Fruit fly (Drosophila melanogaster) whole organism, embryonic: ENCODE measurements around the gene CG16753.
A peak's percentile ranks its signal among the peaks of the same experiment; 100 is the strongest.

ENCODE experiments used
- B-H1 ChIP-seq: fragments of 200-800 bp; sonication (Bioruptor generic); IDR thresholded peaks from 3 replicates; pipeline ENCODE4 v1.3.6; 2022; ENCODE audit warnings: missing biosample characterization, missing genetic modification characterization
- CG10147 ChIP-seq: fragments of 200-800 bp; sonication (Bioruptor generic); optimal IDR thresholded peaks from 2 replicates; lab custom pipeline; 2019; ENCODE audit warnings: missing biosample characterization, mild to moderate bottlenecking, missing genetic modification characterization, moderate library complexity
- CG11456 ChIP-seq: fragments of 200-800 bp; sonication (Bioruptor generic); IDR thresholded peaks from 3 replicates; pipeline ENCODE4 v1.3.6; 2022; ENCODE audit warnings: missing biosample characterization, missing genetic modification characterization
- CG11723 ChIP-seq: fragments of 200-800 bp; sonication (Bioruptor generic); optimal IDR thresholded peaks from 2 replicates; lab custom pipeline; 2017; ENCODE audit warnings: missing biosample characterization, mild to moderate bottlenecking, missing genetic modification characterization
- CG12299 ChIP-seq: fragments of 200-800 bp; sonication (Bioruptor generic); optimal IDR thresholded peaks from 2 replicates; lab custom pipeline; 2018; ENCODE audit warnings: missing biosample characterization, mild to moderate bottlenecking, missing genetic modification characterization
- CG17361 ChIP-seq: fragments of 200-800 bp; sonication (Bioruptor generic); IDR thresholded peaks from 3 replicates; pipeline ENCODE4 v1.3.6; 2022; ENCODE audit warnings: missing biosample characterization, missing genetic modification characterization
- CG17568 ChIP-seq: fragments of 200-800 bp; sonication (Bioruptor generic); optimal IDR thresholded peaks from 2 replicates; lab custom pipeline; 2018; ENCODE audit warnings: missing biosample characterization, mild to moderate bottlenecking, missing genetic modification characterization, moderate library complexity
- CG17912 ChIP-seq: fragments of 200-800 bp; sonication (Bioruptor generic); optimal IDR thresholded peaks from 2 replicates; lab custom pipeline; 2018; ENCODE audit warnings: missing biosample characterization, mild to moderate bottlenecking, missing genetic modification characterization
- CG1792 ChIP-seq: fragments of 200-800 bp; sonication (Bioruptor generic); optimal IDR thresholded peaks from 2 replicates; lab custom pipeline; 2016; ENCODE audit warnings: missing biosample characterization, missing genetic modification characterization
- CG2199 ChIP-seq: fragments of 200-800 bp; sonication (Bioruptor generic); IDR thresholded peaks from 3 replicates; pipeline ENCODE4 v1.3.6; 2022; ENCODE audit warnings: missing biosample characterization, missing genetic modification characterization
- CG3407 ChIP-seq: fragments of 200-800 bp; sonication (Bioruptor generic); optimal IDR thresholded peaks from 2 replicates; lab custom pipeline; 2018; ENCODE audit warnings: missing biosample characterization, mild to moderate bottlenecking, missing genetic modification characterization
- CG4282 ChIP-seq: fragments of 200-800 bp; sonication (Bioruptor generic); optimal IDR thresholded peaks from 2 replicates; lab custom pipeline; 2016; ENCODE audit warnings: missing biosample characterization, missing genetic modification characterization
- CG9876 ChIP-seq: fragments of 200-800 bp; sonication (Bioruptor generic); optimal IDR thresholded peaks from 2 replicates; lab custom pipeline; 2016; ENCODE audit warnings: missing biosample characterization, missing genetic modification characterization
- CTCF ChIP-seq: fragments of 200-800 bp; sonication (Bioruptor generic); optimal IDR thresholded peaks from 2 replicates; lab custom pipeline; 2017; ENCODE audit warnings: missing biosample characterization, mild to moderate bottlenecking, missing genetic modification characterization, moderate library complexity
- CoRest ChIP-seq: fragments of 200-800 bp; sonication (Bioruptor generic); optimal IDR thresholded peaks from 3 replicates; lab custom pipeline; 2018; ENCODE audit warnings: missing biosample characterization, mild to moderate bottlenecking, missing genetic modification characterization, moderate library complexity
- D ChIP-seq, 2 experiments: fragments of 200-800 bp in 1 of 2; fragments of >200 bp in 1 of 2; sonication (Bioruptor generic) in 1 of 2; optimal IDR thresholded peaks; 2 replicates in 1 of 2; 3 replicates in 1 of 2; lab custom pipeline; 2017; ENCODE audit warnings: mild to moderate bottlenecking in 1 of 2, missing biosample characterization in 1 of 2, missing genetic modification characterization in 1 of 2, missing genetic modification reagents in 1 of 2
- D19A ChIP-seq: fragments of 200-800 bp; optimal IDR thresholded peaks from 3 replicates; lab custom pipeline; 2019; ENCODE audit warnings: missing biosample characterization, mild to moderate bottlenecking, missing genetic modification characterization, moderate library complexity
- Dad ChIP-seq: fragments of 200-800 bp; sonication (Bioruptor generic); optimal IDR thresholded peaks from 3 replicates; lab custom pipeline; 2016; ENCODE audit warnings: missing biosample characterization, missing genetic modification characterization
- Elba2 ChIP-seq: fragments of 200-800 bp; sonication (Bioruptor generic); optimal IDR thresholded peaks from 3 replicates; lab custom pipeline; 2016; ENCODE audit warnings: missing biosample characterization, missing genetic modification characterization
- H2.0 ChIP-seq: fragments of 200-800 bp; sonication (Bioruptor generic); IDR thresholded peaks from 2 replicates; pipeline ENCODE4 v1.3.6; 2022; ENCODE audit warnings: missing biosample characterization, missing genetic modification characterization
- Hmr ChIP-seq: fragments of 200-800 bp; sonication (Bioruptor generic); optimal IDR thresholded peaks from 3 replicates; lab custom pipeline; 2017; ENCODE audit warnings: mild to moderate bottlenecking, missing biosample characterization, missing genetic modification reagents, missing genetic modification characterization
- Hmx ChIP-seq: fragments of 200-800 bp; sonication (Bioruptor generic); optimal IDR thresholded peaks from 2 replicates; lab custom pipeline; 2016; ENCODE audit warnings: missing biosample characterization, missing genetic modification characterization
- MTF-1 ChIP-seq: fragments of 200-800 bp; sonication (Bioruptor generic); optimal IDR thresholded peaks from 2 replicates; lab custom pipeline; 2018; ENCODE audit warnings: missing biosample characterization, mild to moderate bottlenecking, missing genetic modification characterization, borderline replicate concordance
- Ravus ChIP-seq: fragments of 200-800 bp; sonication (Bioruptor generic); IDR thresholded peaks from 2 replicates; pipeline ENCODE4 v1.3.6; 2022; ENCODE audit warnings: missing biosample characterization, missing genetic modification characterization
- Rfx ChIP-seq: fragments of 200-800 bp; sonication (Bioruptor generic); IDR thresholded peaks from 2 replicates; pipeline ENCODE4 v1.3.6; 2022; ENCODE audit warnings: missing biosample characterization, missing genetic modification characterization
- Six4 ChIP-seq: fragments of 200-800 bp; sonication (Bioruptor generic); optimal IDR thresholded peaks from 2 replicates; lab custom pipeline; 2016; ENCODE audit warnings: missing biosample characterization, missing genetic modification characterization
- Sox102F ChIP-seq: fragments of 200-800 bp; sonication (Bioruptor generic); optimal IDR thresholded peaks from 2 replicates; lab custom pipeline; 2018; ENCODE audit warnings: missing biosample characterization, mild to moderate bottlenecking, missing genetic modification characterization, moderate library complexity
- Sry-β ChIP-seq: fragments of 200-800 bp; sonication (Bioruptor generic); optimal IDR thresholded peaks from 2 replicates; lab custom pipeline; 2018; ENCODE audit warnings: missing biosample characterization, mild to moderate bottlenecking, missing genetic modification characterization, moderate library complexity
- ab ChIP-seq: fragments of 200-800 bp; sonication (Bioruptor generic); optimal IDR thresholded peaks from 2 replicates; lab custom pipeline; 2016; ENCODE audit warnings: missing biosample characterization, missing genetic modification characterization
- ase ChIP-seq: fragments of 200-800 bp; sonication (Bioruptor generic); IDR thresholded peaks from 3 replicates; pipeline ENCODE4 v1.3.6; 2022; ENCODE audit warnings: missing biosample characterization, missing genetic modification characterization
- bab2 ChIP-seq: fragments of 200-800 bp; sonication (Bioruptor generic); optimal IDR thresholded peaks from 2 replicates; lab custom pipeline; 2016; ENCODE audit warnings: missing biosample characterization, missing genetic modification characterization
- da ChIP-seq: fragments of 200-800 bp; sonication (Bioruptor generic); optimal IDR thresholded peaks from 2 replicates; lab custom pipeline; 2016; ENCODE audit warnings: missing biosample characterization, missing genetic modification characterization
- dati ChIP-seq: fragments of 200-800 bp; sonication (Bioruptor generic); IDR thresholded peaks from 2 replicates; pipeline ENCODE4 v1.3.6; 2022; ENCODE audit warnings: missing biosample characterization, missing genetic modification characterization
- ems ChIP-seq: fragments of 200-800 bp; sonication (Bioruptor generic); optimal IDR thresholded peaks from 3 replicates; lab custom pipeline; 2016; ENCODE audit warnings: missing biosample characterization, missing genetic modification characterization
- gcm2 ChIP-seq: fragments of 200-800 bp; sonication (Bioruptor generic); optimal IDR thresholded peaks from 2 replicates; lab custom pipeline; 2016; ENCODE audit warnings: missing biosample characterization, missing genetic modification characterization
- ken ChIP-seq: fragments of 200-800 bp; sonication (Bioruptor generic); IDR thresholded peaks from 3 replicates; pipeline ENCODE4 v1.3.6; 2022; ENCODE audit warnings: missing biosample characterization, missing genetic modification characterization
- klu ChIP-seq: fragments of 200-800 bp; sonication (Bioruptor generic); IDR thresholded peaks from 2 replicates; pipeline ENCODE4 v1.3.6; 2022; ENCODE audit warnings: missing biosample characterization, missing genetic modification characterization
- nerfin-1 ChIP-seq: fragments of 200-800 bp; sonication (Bioruptor generic); optimal IDR thresholded peaks from 3 replicates; lab custom pipeline; 2019; ENCODE audit warnings: missing biosample characterization, mild to moderate bottlenecking, missing genetic modification characterization, moderate library complexity
- onecut ChIP-seq: fragments of 200-800 bp; sonication (Bioruptor generic); IDR thresholded peaks from 2 replicates; pipeline ENCODE4 v1.3.6; 2022; ENCODE audit warnings: missing biosample characterization, missing genetic modification characterization
- psq ChIP-seq: fragments of 200-800 bp; sonication (Bioruptor generic); optimal IDR thresholded peaks from 2 replicates; lab custom pipeline; 2017; ENCODE audit warnings: missing biosample characterization, missing genetic modification characterization
- row ChIP-seq: fragments of 200-800 bp; sonication (Bioruptor generic); IDR thresholded peaks from 3 replicates; pipeline ENCODE4 v1.3.6; 2022; ENCODE audit warnings: missing biosample characterization, missing genetic modification characterization
- sc ChIP-seq, 3 experiments: fragments of >200 bp in 2 of 3; fragments of 200-800 bp in 1 of 3; sonication (Bioruptor generic) in 1 of 3; optimal IDR thresholded peaks; 2 replicates in 2 of 3; 3 replicates in 1 of 3; lab custom pipeline; 2017; ENCODE audit warnings: mild to moderate bottlenecking in 1 of 3, missing biosample characterization in 1 of 3, missing genetic modification characterization in 1 of 3, missing genetic modification reagents in 1 of 3
- schlank ChIP-seq: fragments of 200-800 bp; sonication (Bioruptor generic); optimal IDR thresholded peaks from 2 replicates; lab custom pipeline; 2018; ENCODE audit warnings: missing biosample characterization, mild to moderate bottlenecking, missing genetic modification characterization
- stwl ChIP-seq: fragments of 200-800 bp; sonication (Bioruptor generic); optimal IDR thresholded peaks from 3 replicates; lab custom pipeline; 2018; ENCODE audit warnings: missing biosample characterization, mild to moderate bottlenecking, missing genetic modification characterization, moderate library complexity
- wdn ChIP-seq: fragments of 200-800 bp; sonication (Bioruptor generic); IDR thresholded peaks from 2 replicates; pipeline ENCODE4 v1.3.6; 2022; ENCODE audit warnings: missing biosample characterization, missing genetic modification characterization
- yki ChIP-seq: fragments of >200 bp; optimal IDR thresholded peaks from 3 replicates; lab custom pipeline; 2018
- z ChIP-seq: fragments of 200-800 bp; sonication (Bioruptor generic); IDR thresholded peaks from 3 replicates; pipeline ENCODE4 v1.3.6; 2022; ENCODE audit warnings: missing biosample characterization, missing genetic modification characterization
- zfh1 ChIP-seq: fragments of 200-800 bp; sonication (Bioruptor generic); IDR thresholded peaks from 3 replicates; pipeline ENCODE4 v1.3.6; 2022; ENCODE audit warnings: missing biosample characterization, missing genetic modification characterization
- zfh2 ChIP-seq: fragments of 200-800 bp; sonication (Bioruptor generic); optimal IDR thresholded peaks from 2 replicates; lab custom pipeline; 2016; ENCODE audit warnings: missing biosample characterization, missing genetic modification characterization

CG16753 gene

dm6 chr3L:3060054-3060979 is 5.4 kb downstream of the CG16753 start (continued):
- TF ChIP-seq Hmx (GFP tag; lab: Kevin White, UChicago) (peak; percentile 96), ems (GFP tag; lab: Kevin White, UChicago) (peak; percentile 99), dati (GFP tag; lab: Robert Waterston, UW) (peak; percentile 97), ase (GFP tag; lab: Robert Waterston, UW) (peak; percentile 99), Sox102F (peak; percentile 99), zfh1 (GFP tag; lab: Robert Waterston, UW) (peak; percentile 99), klu (GFP tag; lab: Robert Waterston, UW) (peak; percentile 98), CG10147 (GFP tag; lab: Kevin White, UChicago) (peak; percentile 93), sc (optimal IDR thresholded peaks at IDR 0.05; lab: Kevin White, UChicago) (no peak), sc (GFP tag; optimal IDR thresholded peaks at IDR 0.05; lab: Kevin White, UChicago) (peak; percentile 97), Elba2 (peak; percentile 88), H2.0 (GFP tag; lab: Robert Waterston, UW) (peak; percentile 99), psq (peak; percentile 92), MTF-1 (GFP tag; lab: Kevin White, UChicago) (peak; percentile 96), wdn (GFP tag; lab: Robert Waterston, UW) (peak; percentile 99), CG11723 (peak; percentile 99), CoRest (tag; lab: Kevin White, UChicago) (peak; percentile 98), gcm2 (GFP tag; lab: Kevin White, UChicago) (peak; percentile 98), nerfin-1 (tag; lab: Kevin White, UChicago) (peak; percentile 94), CTCF (GFP tag; lab: Kevin White, UChicago) (peak; percentile 65), da (GFP tag; lab: Kevin White, UChicago) (peak; percentile 95), B-H1 (GFP tag; lab: Robert Waterston, UW) (peak; percentile 99), stwl (no peak), Rfx (GFP tag; lab: Robert Waterston, UW) (peak; percentile 100), Dad (GFP tag; lab: Kevin White, UChicago) (peak; percentile 99), bab2 (peak; percentile 99), CG12299 (tag; lab: Kevin White, UChicago) (peak; percentile 93), CG11456 (peak; percentile 99), CG4282 (GFP tag; lab: Kevin White, UChicago) (peak; percentile 97), CG9876 (GFP tag; lab: Kevin White, UChicago) (peak; percentile 97), CG1792 (GFP tag; lab: Kevin White, UChicago) (peak; percentile 98), Ravus (peak; percentile 98), Sry-β (peak; percentile 46), yki (lab: Kevin White, UChicago) (no peak), D19A (tag; lab: Kevin White, UChicago) (peak; percentile 91), onecut (GFP tag; lab: Robert Waterston, UW) (peak; percentile 97), ken (peak; percentile 100), row (GFP tag; lab: Robert Waterston, UW) (peak; percentile 99), CG17361 (GFP tag; lab: Robert Waterston, UW) (peak; percentile 97), CG2199 (GFP tag; lab: Robert Waterston, UW) (peak; percentile 99), CG17912 (peak; percentile 94), ab (GFP tag; lab: Kevin White, UChicago) (peak; percentile 99), CG17568 (peak; percentile 96), CG3407 (GFP tag; lab: Kevin White, UChicago) (peak; percentile 96), z (GFP tag; lab: Robert Waterston, UW) (peak; percentile 85), D (optimal IDR thresholded peaks at IDR 0.05; lab: Kevin White, UChicago) (peak; percentile 1), D (GFP tag; optimal IDR thresholded peaks at IDR 0.05; lab: Kevin White, UChicago) (peak; percentile 97), Hmr (GFP tag; lab: Kevin White, UChicago) (peak; percentile 99), zfh2 (peak; percentile 99), schlank (tag; lab: Kevin White, UChicago) (peak; percentile 98), Six4 (GFP tag; lab: Kevin White, UChicago) (peak; percentile 96)
